Fruit fly (Drosophila melanogaster): ENCODE results near the gene pkm.

Gene pkm

DNA sequence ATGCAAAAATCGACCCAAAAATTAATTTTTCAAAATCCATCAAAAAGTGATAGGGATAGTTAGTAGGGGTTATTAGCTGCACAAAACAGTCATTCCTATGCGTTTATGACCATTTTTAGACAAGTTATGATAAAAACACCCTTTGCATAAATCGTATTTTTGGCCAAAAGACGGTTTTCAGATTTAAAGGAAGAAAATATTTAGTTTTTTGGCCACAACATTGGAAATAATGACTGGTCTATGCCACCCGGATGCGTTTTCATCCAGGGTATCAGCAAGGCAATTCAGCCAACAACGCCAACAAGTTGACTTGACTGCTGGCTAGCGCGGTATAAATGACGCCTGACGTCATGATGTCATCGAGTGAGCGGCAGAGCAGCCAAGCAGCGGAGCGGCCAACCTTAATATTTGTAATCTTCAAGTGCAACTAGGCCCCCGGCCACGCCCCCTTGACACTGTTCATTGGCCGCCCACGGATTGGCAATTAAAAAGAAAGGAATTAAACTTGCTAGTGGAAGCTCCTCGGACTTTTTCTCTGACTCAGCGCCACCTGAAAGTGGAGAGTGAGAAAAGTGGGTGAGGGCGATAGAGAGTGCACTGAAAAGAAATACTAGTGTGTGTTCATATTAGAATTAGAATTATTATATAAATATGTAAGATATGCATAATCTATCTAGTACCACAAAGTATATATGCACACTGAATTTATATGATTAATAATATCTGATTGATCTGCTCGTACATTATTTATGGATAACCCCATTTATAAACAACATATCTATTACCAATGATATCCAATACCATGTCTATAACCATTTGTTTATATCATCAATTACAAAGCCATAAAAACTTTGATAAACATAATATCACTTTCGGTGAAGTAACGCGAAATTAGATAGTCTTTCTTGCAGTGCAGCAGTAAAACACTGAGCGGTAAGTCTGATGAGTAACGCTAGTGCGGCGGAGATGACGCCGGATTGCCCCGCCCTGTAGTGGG is 23.9 kb downstream of the pkm start (continued):
- TF ChIP-seq Bdp1 (GFP tag; optimal IDR thresholded peaks at IDR 0.05): peak; percentile 29
- TF ChIP-seq CG30431 (GFP tag; optimal IDR thresholded peaks at IDR 0.05): peak; percentile 58
- peak; percentile 57 for TF ChIP-seq Chrac-16 (GFP tag; optimal IDR thresholded peaks at IDR 0.05)
- TF ChIP-seq CG7786 (GFP tag; optimal IDR thresholded peaks at IDR 0.05): peak; percentile 31
- TF ChIP-seq kay (GFP tag; optimal IDR thresholded peaks at IDR 0.05): peak; percentile 80
- TF ChIP-seq CG12744 (GFP tag; optimal IDR thresholded peaks at IDR 0.05): no peak
- peak; percentile 74 for TF ChIP-seq CrebB (tag; optimal IDR thresholded peaks at IDR 0.05)
- peak; percentile 86 for TF ChIP-seq cwo (GFP tag; optimal IDR thresholded peaks at IDR 0.05)
- peak; percentile 89 for TF ChIP-seq CG10209 (GFP tag; optimal IDR thresholded peaks at IDR 0.05)
- TF ChIP-seq BEAF-32 (GFP tag; optimal IDR thresholded peaks at IDR 0.05): no peak
- TF ChIP-seq sd (tag; optimal IDR thresholded peaks at IDR 0.05): peak; percentile 61
- TF ChIP-seq pfk (GFP tag; optimal IDR thresholded peaks at IDR 0.05): no peak
- peak; percentile 57; the same call in 1 of the 2 replicates for TF ChIP-seq CG11085 (GFP tag; IDR thresholded peaks at IDR 0.05)
- 0 out of 2 replicates have a peak, but pooled peaks have one; percentile 24 for TF ChIP-seq ap (GFP tag; IDR thresholded peaks at IDR 0.05)
- TF ChIP-seq CG13775 (GFP tag; optimal IDR thresholded peaks at IDR 0.05): peak; percentile 85
- peak; percentile 90 for TF ChIP-seq CG12104 (GFP tag; optimal IDR thresholded peaks at IDR 0.05)
- TF ChIP-seq Hr39 (optimal IDR thresholded peaks at IDR 0.05): no peak
- peak; percentile 64 for TF ChIP-seq gsb-n (tag; optimal IDR thresholded peaks at IDR 0.05)
- peak; percentile 68 for TF ChIP-seq CG9932 (GFP tag; IDR thresholded peaks at IDR 0.05)
- no peak for TF ChIP-seq fd102C (GFP tag; optimal IDR thresholded peaks at IDR 0.05)
- no peak for TF ChIP-seq ro (GFP tag; IDR thresholded peaks at IDR 0.05)
- 0 out of 2 replicates have a peak, but pooled peaks have one; percentile 21 for TF ChIP-seq CG5953 (GFP tag; IDR thresholded peaks at IDR 0.05)
- peak in 1 of 3 experiments; percentile 64 for TF ChIP-seq lola (GFP tag; optimal IDR thresholded peaks at IDR 0.05)
- peak; percentile 78 for TF ChIP-seq CG3407 (GFP tag; optimal IDR thresholded peaks at IDR 0.05)
- no peak for TF ChIP-seq MESR4 (GFP tag; optimal IDR thresholded peaks at IDR 0.05)
- TF ChIP-seq CG4424 (GFP tag; optimal IDR thresholded peaks at IDR 0.05): peak; percentile 79
- no peak for TF ChIP-seq otp (GFP tag; IDR thresholded peaks at IDR 0.05)
- TF ChIP-seq NK7.1 (GFP tag; optimal IDR thresholded peaks at IDR 0.05): no peak
- TF ChIP-seq crp (GFP tag; optimal IDR thresholded peaks at IDR 0.05): peak in 1 of 2 experiments; percentile 34
- TF ChIP-seq ken (GFP tag; IDR thresholded peaks at IDR 0.05): no peak; the same call in 2 of the 3 replicates
- TF ChIP-seq rib (GFP tag; IDR thresholded peaks at IDR 0.05): no peak
- peak; percentile 58 for TF ChIP-seq CG12299 (tag; optimal IDR thresholded peaks at IDR 0.05)
- TF ChIP-seq CG17912 (GFP tag; optimal IDR thresholded peaks at IDR 0.05): no peak
- TF ChIP-seq CHES-1-like (GFP tag; optimal IDR thresholded peaks at IDR 0.05): peak; percentile 20
- peak; percentile 29 for TF ChIP-seq CG33557 (GFP tag; optimal IDR thresholded peaks at IDR 0.05)
- peak; percentile 88 for TF ChIP-seq BtbVII (GFP tag; optimal IDR thresholded peaks at IDR 0.05)
- TF ChIP-seq CG11695 (GFP tag; IDR thresholded peaks at IDR 0.05): peak; percentile 89
- peak; percentile 55 for TF ChIP-seq Fer2 (tag; optimal IDR thresholded peaks at IDR 0.05)
- peak; percentile 16 for TF ChIP-seq ems (GFP tag; optimal IDR thresholded peaks at IDR 0.05)
- TF ChIP-seq Hr51 (GFP tag; optimal IDR thresholded peaks at IDR 0.05): peak in 1 of 2 experiments; percentile 94
- TF ChIP-seq fd3F (GFP tag; optimal IDR thresholded peaks at IDR 0.05): peak; percentile 85
- peak; percentile 26 for TF ChIP-seq pho (GFP tag; optimal IDR thresholded peaks at IDR 0.05)
- TF ChIP-seq PHDP (tag; optimal IDR thresholded peaks at IDR 0.05): peak; percentile 87
- TF ChIP-seq CG2712 (tag; optimal IDR thresholded peaks at IDR 0.05): peak; percentile 85
- TF ChIP-seq CG17361 (GFP tag; IDR thresholded peaks at IDR 0.05): peak; percentile 94
- no peak for TF ChIP-seq CG7271 (tag; optimal IDR thresholded peaks at IDR 0.05)
- TF ChIP-seq CG13624 (GFP tag; optimal IDR thresholded peaks at IDR 0.05): peak; percentile 27
